Worm (Caenorhabditis elegans) whole organism, L4 larva: ENCODE results near the gene F25B3.4.

Experiments used
- lin-39 ChIP-seq: fragments of 150-350 bp; optimal IDR thresholded peaks from 2 replicates; lab custom pipeline; 2014; ENCODE audit warnings: missing biosample characterization, missing genetic modification reagents, missing genetic modification characterization
- lsy-2 ChIP-seq, 2 experiments: fragments of 150-350 bp in 1 of 2; sonication (generic microtip) in 1 of 2; optimal IDR thresholded peaks; 2 replicates each; lab custom pipeline; 2014 to 2017; ENCODE audit warnings: missing biosample characterization in 2 of 2, missing genetic modification characterization in 2 of 2
- nhr-237 ChIP-seq: sonication (generic microtip); optimal IDR thresholded peaks from 2 replicates; lab custom pipeline; 2017; ENCODE audit warnings: missing biosample characterization, missing genetic modification characterization
- ztf-11 ChIP-seq: fragments of 150-350 bp; optimal IDR thresholded peaks from 2 replicates; lab custom pipeline; 2014; ENCODE audit warnings: missing biosample characterization, missing genetic modification characterization

- TF ChIP-seq lin-39 (tag; lab: Kevin White, UChicago) (no peak), ztf-11 (no peak), nhr-237 (tag; lab: Kevin White, UChicago) (no peak), lsy-2 (tag; optimal IDR thresholded peaks at IDR 0.05; lab: Kevin White, UChicago) (no peak)
These were observed 47.5 kb upstream of the F25B3.4 start for ce11 chrV:9616130-9616529.
